Worm (Caenorhabditis elegans) whole organism, young adult: ENCODE data around the gene ceh-43.
A peak's percentile ranks its signal among the peaks of the same experiment; 100 is the strongest.

Experiments
- B0261.1 ChIP-seq: sonication (generic microtip); optimal IDR thresholded peaks from 2 replicates; lab custom pipeline; 2016; ENCODE audit warnings: mild to moderate bottlenecking, missing genetic modification characterization, moderate library complexity, missing compliant biosample characterization
- C17E4.6 ChIP-seq: fragments of 200-800 bp; sonication (Bioruptor generic); IDR thresholded peaks from 2 replicates; pipeline ENCODE4 v1.3.6; 2022; ENCODE audit warnings: missing genetic modification reagents, missing genetic modification characterization, missing compliant biosample characterization
- F33H1.4 ChIP-seq: fragments of 200-800 bp; sonication (Bioruptor generic); IDR thresholded peaks from 2 replicates; pipeline ENCODE4 v1.3.6; 2022; ENCODE audit warnings: missing genetic modification reagents, missing genetic modification characterization, missing compliant biosample characterization
- F37B4.10 ChIP-seq: fragments of 200-800 bp; sonication (Bioruptor generic); IDR thresholded peaks from 2 replicates; pipeline ENCODE4 v1.3.6; 2022; ENCODE audit warnings: missing genetic modification characterization, missing compliant biosample characterization
- F52B5.7 ChIP-seq: sonication (generic microtip); optimal IDR thresholded peaks from 2 replicates; lab custom pipeline; 2016; ENCODE audit warnings: mild to moderate bottlenecking, missing genetic modification characterization, missing compliant biosample characterization
- F55B11.4 ChIP-seq: sonication (generic microtip); optimal IDR thresholded peaks from 2 replicates; lab custom pipeline; 2016; ENCODE audit warnings: missing compliant biosample characterization, missing genetic modification characterization, borderline replicate concordance; ENCODE audit not compliant: insufficient read depth
- F57C9.4 ChIP-seq: sonication (generic microtip); optimal IDR thresholded peaks from 2 replicates; lab custom pipeline; 2017; ENCODE audit warnings: mild to moderate bottlenecking, missing genetic modification characterization, missing compliant biosample characterization
- K11D2.4 ChIP-seq: fragments of 200-800 bp; sonication (Bioruptor generic); IDR thresholded peaks from 2 replicates; pipeline ENCODE4 v1.3.6; 2022; ENCODE audit warnings: missing genetic modification reagents, missing genetic modification characterization, missing compliant biosample characterization
- K12H6.12 ChIP-seq: fragments of 200-800 bp; sonication (Bioruptor generic); optimal IDR thresholded peaks from 2 replicates; lab custom pipeline; 2018; ENCODE audit warnings: mild to moderate bottlenecking, missing genetic modification characterization, missing compliant biosample characterization
- Y53F4B.3 ChIP-seq: fragments of 200-800 bp; sonication (Bioruptor generic); IDR thresholded peaks from 2 replicates; pipeline ENCODE4 v1.3.6; 2022; ENCODE audit warnings: missing genetic modification reagents, missing genetic modification characterization, missing compliant biosample characterization
- Y67H2A.10 ChIP-seq: fragments of 200-800 bp; sonication (Bioruptor generic); conservative IDR thresholded peaks from 2 replicates; pipeline ENCODE4 v1.3.6; 2022; ENCODE audit warnings: missing genetic modification reagents, missing genetic modification characterization, missing compliant biosample characterization
- ZK185.1 ChIP-seq: sonication (generic microtip); optimal IDR thresholded peaks from 2 replicates; lab custom pipeline; 2016; ENCODE audit warnings: mild to moderate bottlenecking, missing genetic modification characterization, missing compliant biosample characterization; ENCODE audit not compliant: poor library complexity, severe bottlenecking
- aptf-3 ChIP-seq: fragments of 200-800 bp; sonication (Bioruptor generic); IDR thresholded peaks from 2 replicates; pipeline ENCODE4 v1.3.6; 2022; ENCODE audit warnings: missing genetic modification characterization, missing compliant biosample characterization
- atf-7 ChIP-seq: sonication (generic microtip); optimal IDR thresholded peaks from 2 replicates; lab custom pipeline; 2017; ENCODE audit warnings: mild to moderate bottlenecking, missing genetic modification characterization, missing compliant biosample characterization
- bed-1 ChIP-seq: fragments of 200-800 bp; sonication (Bioruptor generic); IDR thresholded peaks from 2 replicates; pipeline ENCODE4 v1.3.6; 2022; ENCODE audit warnings: missing genetic modification reagents, missing genetic modification characterization, missing compliant biosample characterization
- ceh-100 ChIP-seq: fragments of 200-800 bp; sonication (Bioruptor generic); IDR thresholded peaks from 2 replicates; pipeline ENCODE4 v1.3.6; 2022; ENCODE audit warnings: missing genetic modification reagents, missing genetic modification characterization, missing compliant biosample characterization
- ceh-40 ChIP-seq: fragments of 200-800 bp; sonication (Bioruptor generic); IDR thresholded peaks from 2 replicates; pipeline ENCODE4 v1.3.6; 2022; ENCODE audit warnings: missing genetic modification characterization, missing compliant biosample characterization
- ceh-58 ChIP-seq: fragments of 200-800 bp; sonication (Bioruptor generic); IDR thresholded peaks from 2 replicates; pipeline ENCODE4 v1.3.6; 2022; ENCODE audit warnings: missing genetic modification characterization, missing compliant biosample characterization
- die-1 ChIP-seq: sonication (generic microtip); optimal IDR thresholded peaks from 2 replicates; lab custom pipeline; 2016; ENCODE audit warnings: missing genotype, mild to moderate bottlenecking, missing genetic modification characterization, missing compliant biosample characterization
- dox-1 ChIP-seq: fragments of 200-800 bp; sonication (Bioruptor generic); IDR thresholded peaks from 2 replicates; pipeline ENCODE4 v1.3.6; 2022; ENCODE audit warnings: missing genetic modification reagents, missing genetic modification characterization, missing compliant biosample characterization
- dpl-1 ChIP-seq: fragments of 150-350 bp; optimal IDR thresholded peaks from 2 replicates; lab custom pipeline; 2014; ENCODE audit warnings: missing biosample characterization, missing genetic modification reagents, missing genetic modification characterization
- egl-44 ChIP-seq: fragments of 200-800 bp; sonication (Bioruptor generic); IDR thresholded peaks from 2 replicates; pipeline ENCODE4 v1.3.6; 2022; ENCODE audit warnings: missing genetic modification reagents, missing genetic modification characterization, missing compliant biosample characterization
- ets-4 ChIP-seq: fragments of 200-800 bp; sonication (Bioruptor generic); optimal IDR thresholded peaks from 2 replicates; lab custom pipeline; 2018; ENCODE audit warnings: mild to moderate bottlenecking, missing genetic modification characterization, missing compliant biosample characterization
- fkh-3 ChIP-seq: sonication (generic microtip); optimal IDR thresholded peaks from 2 replicates; lab custom pipeline; 2016; ENCODE audit warnings: mild to moderate bottlenecking, missing genetic modification characterization, missing compliant biosample characterization
- him-1 ChIP-seq: sonication (generic microtip); optimal IDR thresholded peaks from 2 replicates; lab custom pipeline; 2016; ENCODE audit warnings: missing genotype, missing genetic modification reagents, missing genetic modification characterization, missing compliant biosample characterization
- hlh-26 ChIP-seq: fragments of 200-800 bp; sonication (Bioruptor generic); conservative IDR thresholded peaks from 2 replicates; pipeline ENCODE4 v1.3.6; 2022; ENCODE audit warnings: missing genetic modification reagents, missing genetic modification characterization, missing compliant biosample characterization
- hrde-1 ChIP-seq: sonication (generic microtip); optimal IDR thresholded peaks from 2 replicates; lab custom pipeline; 2016; ENCODE audit warnings: missing genetic modification characterization, mild to moderate bottlenecking, missing compliant biosample characterization, moderate library complexity, missing genotype, missing genetic modification reagents, borderline replicate concordance
- lag-1 ChIP-seq: fragments of 200-800 bp; sonication (Bioruptor generic); IDR thresholded peaks from 2 replicates; pipeline ENCODE4 v1.3.6; 2022; ENCODE audit warnings: missing genetic modification reagents, missing genetic modification characterization, missing compliant biosample characterization
- lin-35 ChIP-seq, 3 experiments: fragments of 150-350 bp in 2 of 3; sonication (generic microtip) in 1 of 3; optimal IDR thresholded peaks; 2 replicates each; lab custom pipeline; 2014 to 2018; ENCODE audit warnings: missing biosample characterization in 3 of 3, missing genetic modification characterization in 3 of 3, missing genetic modification reagents in 3 of 3
- lin-40 ChIP-seq: sonication (generic microtip); optimal IDR thresholded peaks from 2 replicates; lab custom pipeline; 2016; ENCODE audit warnings: missing genetic modification characterization, mild to moderate bottlenecking, missing compliant biosample characterization, missing genotype, missing genetic modification reagents
- lin-54 ChIP-seq: fragments of 200-800 bp; sonication (Bioruptor generic); optimal IDR thresholded peaks from 2 replicates; lab custom pipeline; 2018; ENCODE audit warnings: mild to moderate bottlenecking, missing genetic modification characterization, missing compliant biosample characterization
- madf-6 ChIP-seq: fragments of 200-800 bp; sonication (Bioruptor generic); IDR thresholded peaks from 2 replicates; pipeline ENCODE4 v1.3.6; 2022; ENCODE audit warnings: missing genetic modification reagents, missing genetic modification characterization, missing compliant biosample characterization
- mes-4 ChIP-seq: sonication (generic microtip); optimal IDR thresholded peaks from 2 replicates; lab custom pipeline; 2016; ENCODE audit warnings: missing genotype, missing genetic modification characterization, missing compliant biosample characterization
- nfya-1 ChIP-seq: sonication (generic microtip); optimal IDR thresholded peaks from 2 replicates; lab custom pipeline; 2017; ENCODE audit warnings: antibody characterized with exemption, missing compliant biosample characterization, missing genetic modification characterization, borderline replicate concordance; ENCODE audit not compliant: insufficient read depth
- nfya-2 ChIP-seq: fragments of 200-800 bp; sonication (Bioruptor generic); IDR thresholded peaks from 2 replicates; pipeline ENCODE4 v1.3.6; 2022; ENCODE audit warnings: missing genetic modification reagents, missing genetic modification characterization, missing compliant biosample characterization
- nhr-120 ChIP-seq: fragments of 200-800 bp; sonication (Bioruptor generic); IDR thresholded peaks from 2 replicates; pipeline ENCODE4 v1.3.6; 2022; ENCODE audit warnings: missing genetic modification characterization, missing compliant biosample characterization
- nhr-27 ChIP-seq: fragments of 200-800 bp; sonication (Bioruptor generic); optimal IDR thresholded peaks from 2 replicates; lab custom pipeline; 2018; ENCODE audit warnings: mild to moderate bottlenecking, missing genetic modification characterization, moderate library complexity, missing compliant biosample characterization
- pha-4 ChIP-seq: fragments of 150-350 bp; sonication (generic microtip); optimal IDR thresholded peaks from 2 replicates; lab custom pipeline; 2014; ENCODE audit warnings: missing biosample characterization, missing genetic modification reagents, missing genetic modification characterization
- rcor-1 ChIP-seq: fragments of 200-800 bp; sonication (Bioruptor generic); IDR thresholded peaks from 2 replicates; pipeline ENCODE4 v1.3.6; 2022; ENCODE audit warnings: missing genetic modification reagents, missing genetic modification characterization, missing compliant biosample characterization
- rpc-1 ChIP-seq, 2 experiments: fragments of 150-350 bp in 1 of 2; sonication (generic microtip) in 1 of 2; optimal IDR thresholded peaks; 2 replicates each; lab custom pipeline; 2014 to 2018; ENCODE audit warnings: missing biosample characterization in 1 of 2, missing genetic modification characterization in 1 of 2, missing genetic modification reagents in 1 of 2, missing genotype in 1 of 2
- sea-2 ChIP-seq: fragments of 200-800 bp; sonication (Bioruptor generic); IDR thresholded peaks from 2 replicates; pipeline ENCODE4 v1.3.6; 2022; ENCODE audit warnings: missing genetic modification characterization, missing compliant biosample characterization
- snpc-1.3 ChIP-seq: sonication (generic microtip); optimal IDR thresholded peaks from 2 replicates; lab custom pipeline; 2017; ENCODE audit warnings: missing genetic modification characterization, mild to moderate bottlenecking, missing compliant biosample characterization, antibody characterized with exemption, moderate library complexity, missing genotype, missing genetic modification reagents; ENCODE audit not compliant: insufficient read depth
- unc-130 ChIP-seq: sonication (generic microtip); optimal IDR thresholded peaks from 2 replicates; lab custom pipeline; 2016; ENCODE audit warnings: missing genetic modification reagents, missing genetic modification characterization, missing compliant biosample characterization
- zfh-2 ChIP-seq: fragments of 200-800 bp; sonication (Bioruptor generic); conservative IDR thresholded peaks from 2 replicates; pipeline ENCODE4 v1.3.6; 2022; ENCODE audit warnings: missing genetic modification reagents, missing genetic modification characterization, missing compliant biosample characterization
- zim-3 ChIP-seq: sonication (generic microtip); optimal IDR thresholded peaks from 2 replicates; lab custom pipeline; 2017; ENCODE audit warnings: mild to moderate bottlenecking, missing genetic modification characterization, moderate library complexity, missing compliant biosample characterization
- ztf-22 ChIP-seq: fragments of 200-800 bp; sonication (Bioruptor generic); optimal IDR thresholded peaks from 2 replicates; lab custom pipeline; 2018; ENCODE audit warnings: mild to moderate bottlenecking, missing genetic modification characterization, moderate library complexity, missing compliant biosample characterization
- ztf-28 ChIP-seq: fragments of 200-800 bp; sonication (Bioruptor generic); IDR thresholded peaks from 2 replicates; pipeline ENCODE4 v1.3.6; 2022; ENCODE audit warnings: missing genetic modification reagents, missing genetic modification characterization, missing compliant biosample characterization

ceh-43 gene

DNA sequence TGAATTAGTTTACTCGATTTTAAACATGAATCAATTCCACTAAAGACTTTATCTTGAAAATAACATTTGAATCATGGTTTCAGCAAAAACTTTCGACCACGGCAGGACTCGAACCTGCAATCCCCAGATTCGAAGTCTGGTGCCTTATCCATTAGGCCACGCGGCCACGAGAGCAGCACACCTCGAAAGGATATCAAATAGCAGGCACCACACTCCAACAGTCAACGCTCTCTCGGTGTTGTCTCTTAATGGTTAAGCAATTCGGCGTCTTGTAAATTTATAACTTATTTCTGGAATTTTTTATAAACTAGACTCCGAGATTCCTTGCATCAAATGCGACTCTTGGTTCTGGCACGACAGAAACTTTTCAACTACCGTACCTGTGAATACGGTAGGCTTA lies 21.1 kb upstream of the ceh-43 start (continued):
- TF ChIP-seq ZK185.1 (tag; lab: Kevin White, UChicago) (peak; percentile 90), K11D2.4 (GFP tag; lab: Robert Waterston, UW) (0 out of 2 replicates have a peak, but pooled peaks have one; percentile 45), madf-6 (GFP tag; lab: Robert Waterston, UW) (peak; percentile 77), lin-40 (tag; lab: Kevin White, UChicago) (peak; percentile 74), egl-44 (GFP tag; lab: Robert Waterston, UW) (peak; percentile 82; the same call in 1 of the 2 replicates), Y67H2A.10 (GFP tag; lab: Robert Waterston, UW) (peak; percentile 72), hrde-1 (tag; lab: Kevin White, UChicago) (peak; percentile 64), F55B11.4 (tag; lab: Kevin White, UChicago) (no peak), ets-4 (no peak), aptf-3 (0 out of 2 replicates have a peak, but pooled peaks have one; percentile 75), die-1 (tag; lab: Kevin White, UChicago) (peak; percentile 80), atf-7 (peak; percentile 72), K12H6.12 (tag; lab: Kevin White, UChicago) (no peak), lin-54 (peak; percentile 53), hlh-26 (GFP tag; lab: Robert Waterston, UW) (no peak), F33H1.4 (GFP tag; lab: Robert Waterston, UW) (peak; percentile 58), ceh-40 (GFP tag; lab: Robert Waterston, UW) (0 out of 2 replicates have a peak, but pooled peaks have one; percentile 57), lin-35 (GFP tag; optimal IDR thresholded peaks at IDR 0.05; lab: Kevin White, UChicago) (peak in 1 of 3 experiments; percentile 68), snpc-1.3 (tag; lab: Kevin White, UChicago) (peak; percentile 40), mes-4 (tag; lab: Kevin White, UChicago) (peak; percentile 78), unc-130 (peak; percentile 73), pha-4 (tag; lab: Kevin White, UChicago) (no peak), zim-3 (tag; lab: Kevin White, UChicago) (peak; percentile 52), bed-1 (GFP tag; lab: Robert Waterston, UW) (peak; percentile 24; the same call in 1 of the 2 replicates), B0261.1 (tag; lab: Kevin White, UChicago) (peak; percentile 93), nfya-2 (GFP tag; lab: Robert Waterston, UW) (no peak), F52B5.7 (peak; percentile 83), dpl-1 (no peak), rcor-1 (GFP tag; lab: Robert Waterston, UW) (peak; percentile 81), nfya-1 (tag; lab: Kevin White, UChicago) (no peak), dox-1 (GFP tag; lab: Robert Waterston, UW) (peak; percentile 83), C17E4.6 (GFP tag; lab: Robert Waterston, UW) (0 out of 2 replicates have a peak, but pooled peaks have one; percentile 36), zfh-2 (GFP tag; lab: Robert Waterston, UW) (no peak), rpc-1 (optimal IDR thresholded peaks at IDR 0.05; lab: Kevin White, UChicago) (peak; percentile 89), rpc-1 (tag; optimal IDR thresholded peaks at IDR 0.05; lab: Kevin White, UChicago) (peak; percentile 90), nhr-120 (GFP tag; lab: Robert Waterston, UW) (no peak), him-1 (tag; lab: Kevin White, UChicago) (peak; percentile 97), ceh-58 (GFP tag; lab: Robert Waterston, UW) (no peak), ztf-22 (GFP tag; lab: Kevin White, UChicago) (peak; percentile 48), ceh-100 (GFP tag; lab: Robert Waterston, UW) (peak; percentile 61), F37B4.10 (GFP tag; lab: Robert Waterston, UW) (no peak), ztf-28 (0 out of 2 replicates have a peak, but pooled peaks have one; percentile 53), sea-2 (GFP tag; lab: Robert Waterston, UW) (peak; percentile 64; the same call in 1 of the 2 replicates), fkh-3 (peak; percentile 75), F57C9.4 (tag; lab: Kevin White, UChicago) (peak; percentile 72), lag-1 (no peak), nhr-27 (tag; lab: Kevin White, UChicago) (peak; percentile 42), Y53F4B.3 (GFP tag; lab: Robert Waterston, UW) (peak; percentile 45; the same call in 1 of the 2 replicates)
